Fruit fly (Drosophila melanogaster): ENCODE data around the gene Bet5.
A peak's percentile ranks its signal among the peaks of the same experiment; 100 is the strongest.

Bet5 gene

dm6 chr3R:30208766-30209484 is 28.9 kb downstream of the Bet5 start, which contains the start of gene RpS7:
TSS of gene RpS7 (minus strand) at chr3R:30209020.
- no peak for TF ChIP-seq EcR (GFP tag; optimal IDR thresholded peaks at IDR 0.05)
- TF ChIP-seq CG12605 (GFP tag; IDR thresholded peaks at IDR 0.05), result peak; percentile 59; the same call in 1 of the 2 replicates
- TF ChIP-seq D1 (tag; optimal IDR thresholded peaks at IDR 0.05), result no peak
- TF ChIP-seq gl (tag; optimal IDR thresholded peaks at IDR 0.05), result peak; percentile 73
- TF ChIP-seq CG14655 (GFP tag; optimal IDR thresholded peaks at IDR 0.05), result peak; percentile 25
- TF ChIP-seq Snoo (tag; optimal IDR thresholded peaks at IDR 0.05), result peak; percentile 80
- TF ChIP-seq CG13204 (GFP tag; optimal IDR thresholded peaks at IDR 0.05), result peak; percentile 55
- TF ChIP-seq CG15710 (tag; optimal IDR thresholded peaks at IDR 0.05), result peak; percentile 45
- peak; percentile 85 for TF ChIP-seq CG4496 (GFP tag; IDR thresholded peaks at IDR 0.05)
- no peak for TF ChIP-seq fd96Ca (GFP tag; IDR thresholded peaks at IDR 0.05)
- TF ChIP-seq Pif1A (GFP tag; optimal IDR thresholded peaks at IDR 0.05), result peak; percentile 58
- peak; percentile 62 for TF ChIP-seq Pif1B (GFP tag; optimal IDR thresholded peaks at IDR 0.05)
- peak; percentile 60 for TF ChIP-seq Ets98B (GFP tag; IDR thresholded peaks at IDR 0.05)
- TF ChIP-seq rn (GFP tag; IDR thresholded peaks at IDR 0.05), result 0 out of 2 replicates have a peak, but pooled peaks have one; percentile 23
- peak; percentile 44 for TF ChIP-seq CG8159 (tag; optimal IDR thresholded peaks at IDR 0.05)
- peak; percentile 32 for TF ChIP-seq CG8301 (tag; optimal IDR thresholded peaks at IDR 0.05)
- TF ChIP-seq CG9948 (tag; optimal IDR thresholded peaks at IDR 0.05), result peak; percentile 18
- TF ChIP-seq CG17806 (tag; optimal IDR thresholded peaks at IDR 0.05), result no peak
- peak; percentile 62 for TF ChIP-seq CG32121 (GFP tag; IDR thresholded peaks at IDR 0.05)
- peak; percentile 65 for TF ChIP-seq CG34367 (tag; optimal IDR thresholded peaks at IDR 0.05)
- no peak for TF ChIP-seq CG10348 (GFP tag; IDR thresholded peaks at IDR 0.05)

- TF ChIP-seq CG9948 (tag; optimal IDR thresholded peaks at IDR 0.05) (no peak), Ets98B (GFP tag; IDR thresholded peaks at IDR 0.05) (no peak), Pif1A (GFP tag; optimal IDR thresholded peaks at IDR 0.05) (no peak), rn (GFP tag; IDR thresholded peaks at IDR 0.05) (no peak), CG8301 (tag; optimal IDR thresholded peaks at IDR 0.05) (no peak), CG13204 (GFP tag; optimal IDR thresholded peaks at IDR 0.05) (no peak), CG12605 (GFP tag; IDR thresholded peaks at IDR 0.05) (no peak), Snoo (tag; optimal IDR thresholded peaks at IDR 0.05) (no peak), CG4496 (GFP tag; IDR thresholded peaks at IDR 0.05) (no peak), Pif1B (GFP tag; optimal IDR thresholded peaks at IDR 0.05) (no peak), gl (tag; optimal IDR thresholded peaks at IDR 0.05) (no peak)
Observed at dm6 chr3R:30209648-30210047, 29.6 kb downstream of the Bet5 start, which contains the start of gene Anp. TSS of gene Anp (plus strand) at chr3R:30209948.

dm6 chr3R:30210560-30210959 is 30.5 kb downstream of the Bet5 start, which contains the start of gene CecA1:
TSS of gene CecA1 (plus strand) at chr3R:30210874.
- TF ChIP-seq CG15710 (tag; optimal IDR thresholded peaks at IDR 0.05), result no peak
- no peak for TF ChIP-seq CG14655 (GFP tag; optimal IDR thresholded peaks at IDR 0.05)
- no peak for TF ChIP-seq CG10348 (GFP tag; IDR thresholded peaks at IDR 0.05)

- TF ChIP-seq CG8301 (tag; optimal IDR thresholded peaks at IDR 0.05), result no peak
- TF ChIP-seq gl (tag; optimal IDR thresholded peaks at IDR 0.05), result no peak
- TF ChIP-seq Pif1B (GFP tag; optimal IDR thresholded peaks at IDR 0.05), result no peak
- no peak for TF ChIP-seq Pif1A (GFP tag; optimal IDR thresholded peaks at IDR 0.05)
- TF ChIP-seq Ets98B (GFP tag; IDR thresholded peaks at IDR 0.05), result no peak
- TF ChIP-seq EcR (GFP tag; optimal IDR thresholded peaks at IDR 0.05), result no peak
- TF ChIP-seq CG15710 (tag; optimal IDR thresholded peaks at IDR 0.05), result no peak
- TF ChIP-seq CG34367 (tag; optimal IDR thresholded peaks at IDR 0.05), result no peak
- no peak for TF ChIP-seq D1 (tag; optimal IDR thresholded peaks at IDR 0.05)
- TF ChIP-seq CG8159 (tag; optimal IDR thresholded peaks at IDR 0.05), result no peak
Observed at dm6 chr3R:30211856-30212255, 31.8 kb downstream of the Bet5 start, which contains the start of gene CecA2. TSS of gene CecA2 (plus strand) at chr3R:30212156.

dm6 chr3R:30213697-30214096 is 33.7 kb downstream of the Bet5 start, which contains the start of gene CecB:
TSS of gene CecB (minus strand) at chr3R:30213797.
- no peak for TF ChIP-seq rn (GFP tag; IDR thresholded peaks at IDR 0.05)
- no peak for TF ChIP-seq CG15710 (tag; optimal IDR thresholded peaks at IDR 0.05)
- TF ChIP-seq CG8159 (tag; optimal IDR thresholded peaks at IDR 0.05), result no peak
- TF ChIP-seq CG14655 (GFP tag; optimal IDR thresholded peaks at IDR 0.05), result no peak
- TF ChIP-seq CG32121 (GFP tag; IDR thresholded peaks at IDR 0.05), result no peak
- no peak for TF ChIP-seq CG8301 (tag; optimal IDR thresholded peaks at IDR 0.05)
- TF ChIP-seq CG9948 (tag; optimal IDR thresholded peaks at IDR 0.05), result no peak
- no peak for TF ChIP-seq gl (tag; optimal IDR thresholded peaks at IDR 0.05)
- TF ChIP-seq D1 (tag; optimal IDR thresholded peaks at IDR 0.05), result no peak
- no peak for TF ChIP-seq fd96Ca (GFP tag; IDR thresholded peaks at IDR 0.05)
- TF ChIP-seq CG10348 (GFP tag; IDR thresholded peaks at IDR 0.05), result no peak
- no peak for TF ChIP-seq CG4496 (GFP tag; IDR thresholded peaks at IDR 0.05)
- no peak for TF ChIP-seq EcR (GFP tag; optimal IDR thresholded peaks at IDR 0.05)
- no peak for TF ChIP-seq CG12605 (GFP tag; IDR thresholded peaks at IDR 0.05)
- no peak for TF ChIP-seq Snoo (tag; optimal IDR thresholded peaks at IDR 0.05)
- no peak for TF ChIP-seq Pif1A (GFP tag; optimal IDR thresholded peaks at IDR 0.05)

- TF ChIP-seq CG8301 (tag; optimal IDR thresholded peaks at IDR 0.05) (no peak), CG12605 (GFP tag; IDR thresholded peaks at IDR 0.05) (no peak), CG4496 (GFP tag; IDR thresholded peaks at IDR 0.05) (no peak), Pif1B (GFP tag; optimal IDR thresholded peaks at IDR 0.05) (no peak), fd96Ca (GFP tag; IDR thresholded peaks at IDR 0.05) (no peak), CG8159 (tag; optimal IDR thresholded peaks at IDR 0.05) (no peak), CG9948 (tag; optimal IDR thresholded peaks at IDR 0.05) (no peak), D1 (tag; optimal IDR thresholded peaks at IDR 0.05) (no peak), CG34367 (tag; optimal IDR thresholded peaks at IDR 0.05) (no peak), gl (tag; optimal IDR thresholded peaks at IDR 0.05) (no peak), rn (GFP tag; IDR thresholded peaks at IDR 0.05) (no peak), CG17806 (tag; optimal IDR thresholded peaks at IDR 0.05) (no peak), CG15710 (tag; optimal IDR thresholded peaks at IDR 0.05) (no peak), CG14655 (GFP tag; optimal IDR thresholded peaks at IDR 0.05) (no peak), Pif1A (GFP tag; optimal IDR thresholded peaks at IDR 0.05) (no peak), Snoo (tag; optimal IDR thresholded peaks at IDR 0.05) (no peak), Ets98B (GFP tag; IDR thresholded peaks at IDR 0.05) (no peak)
Observed at dm6 chr3R:30215020-30215419, 35.0 kb downstream of the Bet5 start.

All from whole organism, pupa.